Fruit fly (Drosophila melanogaster): Measurements from ENCODE around the gene DopEcR.

Gene DopEcR

DNA sequence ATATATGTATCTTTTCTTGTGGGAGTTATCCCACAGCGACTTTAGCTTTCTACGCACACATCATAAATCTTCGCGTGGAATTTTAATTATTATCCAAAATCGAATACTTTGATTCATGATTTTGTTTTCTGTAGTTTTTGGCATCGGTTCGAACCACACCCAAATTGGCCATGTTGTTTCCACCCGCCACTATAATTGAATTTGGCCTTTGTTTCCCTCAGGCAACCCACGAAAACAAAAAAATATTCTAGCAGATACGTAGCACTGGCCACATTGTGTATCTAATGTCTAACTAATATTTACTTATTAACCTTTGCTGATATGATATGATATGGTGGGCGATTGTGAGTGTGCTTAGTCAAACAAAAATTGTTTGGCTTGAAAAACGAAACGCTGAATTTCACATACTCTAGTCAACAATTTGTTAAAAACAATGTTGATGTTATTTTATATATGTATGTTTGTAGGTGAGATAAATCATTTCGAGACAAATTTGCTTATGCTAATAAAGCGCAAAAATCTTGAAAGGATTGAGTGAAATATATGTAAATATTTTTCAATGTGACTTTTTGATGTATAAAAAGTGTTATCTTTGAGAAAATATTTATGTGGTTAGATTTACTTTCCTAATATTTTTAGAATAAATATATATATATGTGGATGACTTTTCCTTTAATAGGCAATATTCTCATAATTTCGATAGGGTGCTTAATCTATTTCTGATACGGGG lies 25.1 kb downstream of the DopEcR start:
- TF ChIP-seq psq (optimal IDR thresholded peaks at IDR 0.05) (no peak), pan (optimal IDR thresholded peaks at IDR 0.05) (no peak), CG8478 (optimal IDR thresholded peaks at IDR 0.05) (no peak), EcR (GFP tag; optimal IDR thresholded peaks at IDR 0.05) (no peak), usp (GFP tag; optimal IDR thresholded peaks at IDR 0.05) (no peak), Dll (optimal IDR thresholded peaks at IDR 0.05) (no peak)

DNA sequence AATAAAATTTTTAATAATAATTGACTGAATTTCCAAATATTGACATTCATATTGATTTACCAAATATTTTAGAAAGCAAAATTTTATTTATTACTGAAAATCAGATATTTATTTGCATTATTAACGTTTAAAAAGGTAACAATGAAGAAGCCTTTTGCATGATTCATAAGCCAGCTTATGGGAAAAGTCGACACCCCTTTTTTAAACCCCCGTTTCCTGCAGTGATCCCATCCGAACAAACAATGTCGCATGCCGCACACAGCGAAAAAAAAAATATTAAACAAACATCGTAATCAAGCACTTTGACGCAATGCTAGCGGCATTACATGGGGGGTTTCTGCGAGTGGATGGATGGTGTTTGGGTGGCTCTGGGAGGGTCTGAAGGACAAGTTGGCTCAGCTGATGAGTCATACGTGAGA lies 26.5 kb downstream of the DopEcR start:
- TF ChIP-seq EcR (GFP tag; optimal IDR thresholded peaks at IDR 0.05) (no peak), Dll (optimal IDR thresholded peaks at IDR 0.05) (no peak), CG8478 (optimal IDR thresholded peaks at IDR 0.05) (no peak), usp (GFP tag; optimal IDR thresholded peaks at IDR 0.05) (no peak), psq (optimal IDR thresholded peaks at IDR 0.05) (no peak), pan (optimal IDR thresholded peaks at IDR 0.05) (no peak)

- TF ChIP-seq Dll (optimal IDR thresholded peaks at IDR 0.05) (no peak), pan (optimal IDR thresholded peaks at IDR 0.05) (no peak), CG8478 (optimal IDR thresholded peaks at IDR 0.05) (no peak), usp (GFP tag; optimal IDR thresholded peaks at IDR 0.05) (no peak), psq (optimal IDR thresholded peaks at IDR 0.05) (no peak), EcR (GFP tag; optimal IDR thresholded peaks at IDR 0.05) (no peak)
Observed at dm6 chr3L:4352649-4353048, 27.5 kb downstream of the DopEcR start.

- TF ChIP-seq Dll (optimal IDR thresholded peaks at IDR 0.05) (no peak), usp (GFP tag; optimal IDR thresholded peaks at IDR 0.05) (no peak), pan (optimal IDR thresholded peaks at IDR 0.05) (no peak), EcR (GFP tag; optimal IDR thresholded peaks at IDR 0.05) (no peak), psq (optimal IDR thresholded peaks at IDR 0.05) (no peak), CG8478 (optimal IDR thresholded peaks at IDR 0.05) (no peak)
Observed at dm6 chr3L:4352009-4352408, 28.2 kb downstream of the DopEcR start.

dm6 chr3L:4349314-4349713 lies 30.9 kb downstream of the DopEcR start:
- TF ChIP-seq Dll (optimal IDR thresholded peaks at IDR 0.05): no peak
- TF ChIP-seq usp (GFP tag; optimal IDR thresholded peaks at IDR 0.05): no peak
- no peak for TF ChIP-seq CG8478 (optimal IDR thresholded peaks at IDR 0.05)
- no peak for TF ChIP-seq EcR (GFP tag; optimal IDR thresholded peaks at IDR 0.05)
- no peak for TF ChIP-seq pan (optimal IDR thresholded peaks at IDR 0.05)
- TF ChIP-seq psq (optimal IDR thresholded peaks at IDR 0.05): no peak

- TF ChIP-seq EcR (GFP tag; optimal IDR thresholded peaks at IDR 0.05) (no peak), psq (optimal IDR thresholded peaks at IDR 0.05) (no peak), Dll (optimal IDR thresholded peaks at IDR 0.05) (no peak), usp (GFP tag; optimal IDR thresholded peaks at IDR 0.05) (no peak), pan (optimal IDR thresholded peaks at IDR 0.05) (no peak), CG8478 (optimal IDR thresholded peaks at IDR 0.05) (no peak)
Observed at dm6 chr3L:4348839-4349238, 31.3 kb downstream of the DopEcR start.

dm6 chr3L:4348072-4348471 lies 32.1 kb downstream of the DopEcR start:
- TF ChIP-seq psq (optimal IDR thresholded peaks at IDR 0.05) (no peak), pan (optimal IDR thresholded peaks at IDR 0.05) (no peak), EcR (GFP tag; optimal IDR thresholded peaks at IDR 0.05) (no peak), CG8478 (optimal IDR thresholded peaks at IDR 0.05) (no peak), Dll (optimal IDR thresholded peaks at IDR 0.05) (no peak), usp (GFP tag; optimal IDR thresholded peaks at IDR 0.05) (no peak)

DNA sequence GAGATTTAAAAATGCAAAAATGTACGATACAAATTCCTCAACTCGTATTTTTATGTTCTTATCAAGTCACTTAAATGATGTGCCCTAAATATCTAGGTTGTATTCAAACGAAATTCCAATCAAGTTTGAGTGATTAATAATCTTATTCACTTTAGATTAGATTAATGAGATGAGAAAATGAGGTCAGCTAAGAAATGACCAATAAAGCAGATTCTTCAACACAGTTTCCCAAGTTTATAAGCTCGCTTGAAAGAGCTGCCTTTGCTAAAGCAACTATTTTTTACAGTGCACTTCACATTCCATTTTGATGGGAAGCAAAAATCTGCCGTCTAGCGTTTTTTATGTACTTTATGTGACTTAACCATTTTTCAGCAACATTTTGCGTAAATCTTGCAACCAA lies 33.8 kb downstream of the DopEcR start:
- TF ChIP-seq usp (GFP tag; optimal IDR thresholded peaks at IDR 0.05) (no peak), EcR (GFP tag; optimal IDR thresholded peaks at IDR 0.05) (no peak), Dll (optimal IDR thresholded peaks at IDR 0.05) (no peak), CG8478 (optimal IDR thresholded peaks at IDR 0.05) (no peak), psq (optimal IDR thresholded peaks at IDR 0.05) (no peak), pan (optimal IDR thresholded peaks at IDR 0.05) (no peak)

DNA sequence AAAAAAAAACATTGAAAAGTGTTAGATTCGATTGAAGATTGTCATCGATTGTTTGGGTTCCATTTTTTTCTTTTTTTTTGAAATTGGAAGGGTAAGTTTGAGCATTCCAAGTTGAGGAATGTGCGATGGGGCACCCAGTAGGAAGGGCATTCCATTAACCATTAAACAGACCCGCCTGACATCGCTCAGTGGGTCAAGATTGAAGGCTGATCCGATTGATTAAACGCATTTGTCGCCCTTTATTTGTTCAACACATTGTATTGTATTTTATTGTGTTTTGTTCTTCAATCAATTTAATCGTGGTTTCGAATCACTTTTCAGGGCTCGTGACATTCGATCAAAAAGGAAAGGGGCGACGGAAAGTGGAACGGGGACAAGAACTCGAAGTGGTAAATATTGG lies 39.1 kb downstream of the DopEcR start:
- TF ChIP-seq psq (optimal IDR thresholded peaks at IDR 0.05) (no peak), Dll (optimal IDR thresholded peaks at IDR 0.05) (no peak), pan (optimal IDR thresholded peaks at IDR 0.05) (no peak), EcR (GFP tag; optimal IDR thresholded peaks at IDR 0.05) (no peak), CG8478 (optimal IDR thresholded peaks at IDR 0.05) (no peak), usp (GFP tag; optimal IDR thresholded peaks at IDR 0.05) (no peak)

- TF ChIP-seq pan (optimal IDR thresholded peaks at IDR 0.05): no peak
- no peak for TF ChIP-seq CG8478 (optimal IDR thresholded peaks at IDR 0.05)
- TF ChIP-seq EcR (GFP tag; optimal IDR thresholded peaks at IDR 0.05): no peak
- TF ChIP-seq Dll (optimal IDR thresholded peaks at IDR 0.05): no peak
- no peak for TF ChIP-seq psq (optimal IDR thresholded peaks at IDR 0.05)
- no peak for TF ChIP-seq usp (GFP tag; optimal IDR thresholded peaks at IDR 0.05)
Observed at dm6 chr3L:4340227-4340626, 40.0 kb downstream of the DopEcR start.

- TF ChIP-seq usp (GFP tag; optimal IDR thresholded peaks at IDR 0.05): no peak
- no peak for TF ChIP-seq CG8478 (optimal IDR thresholded peaks at IDR 0.05)
- no peak for TF ChIP-seq EcR (GFP tag; optimal IDR thresholded peaks at IDR 0.05)
- no peak for TF ChIP-seq pan (optimal IDR thresholded peaks at IDR 0.05)
- TF ChIP-seq psq (optimal IDR thresholded peaks at IDR 0.05): no peak
- no peak for TF ChIP-seq Dll (optimal IDR thresholded peaks at IDR 0.05)
Observed at dm6 chr3L:4339525-4339924, 40.7 kb downstream of the DopEcR start.

dm6 chr3L:4336588-4336987 lies 43.6 kb downstream of the DopEcR start:
- no peak for TF ChIP-seq EcR (GFP tag; optimal IDR thresholded peaks at IDR 0.05)
- no peak for TF ChIP-seq psq (optimal IDR thresholded peaks at IDR 0.05)
- TF ChIP-seq pan (optimal IDR thresholded peaks at IDR 0.05): no peak
- no peak for TF ChIP-seq usp (GFP tag; optimal IDR thresholded peaks at IDR 0.05)
- no peak for TF ChIP-seq CG8478 (optimal IDR thresholded peaks at IDR 0.05)
- no peak for TF ChIP-seq Dll (optimal IDR thresholded peaks at IDR 0.05)
